Worm (Caenorhabditis elegans): ENCODE measurements around the gene C35C5.8.

C35C5.8 gene

DNA sequence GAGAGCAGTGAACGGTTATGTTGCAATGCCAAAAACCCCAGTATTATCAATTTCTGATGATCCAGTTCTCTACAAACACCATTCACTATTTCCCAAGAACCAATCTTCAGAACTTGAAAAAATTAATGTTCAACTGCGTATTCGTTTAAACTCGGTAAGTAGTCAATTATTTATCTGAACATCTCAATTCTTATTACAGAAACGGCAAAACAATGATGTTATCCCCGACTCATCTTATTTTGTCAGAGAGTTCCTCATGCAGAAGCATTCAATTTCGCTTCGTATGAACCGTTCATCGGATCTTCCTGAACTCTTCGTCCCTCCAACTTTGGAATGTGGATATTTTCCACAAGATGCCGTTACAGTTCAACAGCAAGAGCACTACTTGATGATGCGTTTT, 9.7 kb upstream of the C35C5.8 start:
- TF ChIP-seq unc-62 (GFP tag; optimal IDR thresholded peaks at IDR 0.05), result no peak

DNA sequence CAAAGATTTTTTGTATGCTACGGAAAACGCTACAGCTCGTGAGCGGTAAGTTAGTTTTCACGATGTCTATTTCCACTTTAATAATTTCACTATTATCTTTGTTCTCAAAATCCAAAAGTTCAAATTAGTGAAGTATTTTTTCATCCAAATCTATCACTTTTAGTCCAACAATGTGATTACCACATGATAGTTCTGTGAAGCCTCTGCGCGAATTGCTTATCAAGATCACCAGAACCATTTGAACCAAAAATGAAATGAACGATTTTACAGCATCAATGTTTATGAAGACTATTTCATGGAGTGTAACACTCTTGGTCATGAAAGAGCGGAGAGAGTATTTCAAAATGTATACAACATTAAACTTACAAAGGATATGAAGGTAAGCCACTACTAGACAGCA, 1.1 kb downstream of the C35C5.8 start:
- TF ChIP-seq unc-62 (GFP tag; optimal IDR thresholded peaks at IDR 0.05), result no peak

- TF ChIP-seq unc-62 (GFP tag; optimal IDR thresholded peaks at IDR 0.05), result no peak
Measured at ce11 chrX:11536408-11536807, 3.0 kb downstream of the C35C5.8 start, which contains the start of gene C35C5.9. Gene C35C5.9 (plus strand): TSS chrX:11536568.

DNA sequence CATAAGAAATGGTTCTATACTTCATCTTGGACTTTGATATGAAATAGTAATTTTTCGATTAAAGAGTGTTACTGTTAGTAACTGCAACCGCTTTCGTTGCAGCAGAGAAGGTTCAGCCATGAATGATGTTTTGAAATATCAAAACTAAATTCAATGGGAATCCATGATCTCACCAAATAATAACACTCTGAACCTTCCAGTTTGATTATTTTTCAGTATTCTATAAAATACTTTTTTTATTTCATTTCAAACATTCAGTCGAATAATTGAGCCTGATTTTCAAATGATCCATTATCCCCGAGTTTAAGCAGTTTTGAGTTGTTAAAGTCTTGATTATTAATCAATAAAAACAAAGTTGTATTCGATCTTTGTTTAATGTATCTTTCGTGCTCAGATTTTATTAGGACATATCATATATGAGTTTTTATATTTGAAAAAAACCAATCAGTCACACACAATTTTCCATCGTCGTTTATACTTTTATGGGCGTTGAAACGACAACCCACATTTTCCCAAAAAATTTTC, 3.9 kb downstream of the C35C5.8 start, which contains the start of gene gcp-2.2:
TSS of gene gcp-2.2 (plus strand) at position 475 of the 525 bp plus-strand sequence.
- TF ChIP-seq unc-62 (GFP tag; optimal IDR thresholded peaks at IDR 0.05), result no peak

- no peak for TF ChIP-seq unc-62 (GFP tag; optimal IDR thresholded peaks at IDR 0.05)
Measured at ce11 chrX:11541690-11542089, 8.3 kb downstream of the C35C5.8 start.

DNA sequence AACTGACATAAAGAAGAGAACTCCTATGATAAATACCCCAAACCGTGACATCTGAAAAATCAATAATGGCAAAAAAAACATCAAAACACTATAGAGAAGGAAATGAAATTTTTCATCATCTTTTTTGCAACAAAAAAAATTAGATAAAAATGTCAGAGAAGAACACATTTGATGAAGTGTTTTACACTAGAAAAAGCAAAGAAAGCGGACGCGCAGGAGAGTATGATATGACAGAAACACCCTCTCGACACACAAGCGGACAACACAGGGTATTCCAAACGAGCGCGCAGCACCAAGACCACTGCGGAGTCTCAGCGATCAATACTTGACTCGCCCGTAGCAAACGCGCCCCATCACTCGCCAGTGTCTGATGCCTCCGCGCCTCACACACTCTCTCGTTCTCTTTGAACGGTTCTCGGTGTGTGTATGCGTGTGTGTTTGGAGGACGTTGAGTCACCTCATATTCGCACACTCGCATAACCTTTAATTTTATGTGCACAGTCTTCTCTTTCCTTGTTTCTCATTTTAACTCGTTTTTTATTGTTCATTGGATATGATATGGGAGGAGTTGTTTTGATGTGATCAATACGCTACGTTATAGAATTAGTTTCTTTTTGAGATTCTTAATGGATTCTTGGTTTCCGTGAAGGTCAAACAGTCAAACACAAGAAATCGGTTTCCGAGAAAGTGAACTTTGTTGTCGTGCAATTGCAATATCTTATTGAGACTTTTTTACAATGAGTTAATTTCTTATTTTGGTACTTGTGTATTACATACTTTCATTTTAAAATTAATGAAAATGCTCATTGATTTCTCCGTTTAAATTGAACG, 13.3 kb downstream of the C35C5.8 start, which contains the start of gene selt-1.1:
TSS of gene selt-1.1 (minus strand) at position 51 of the 831 bp plus-strand sequence.
- no peak for TF ChIP-seq unc-62 (GFP tag; optimal IDR thresholded peaks at IDR 0.05)

ce11 chrX:11547442-11548023, 14.1 kb downstream of the C35C5.8 start:
- TF ChIP-seq unc-62 (GFP tag; optimal IDR thresholded peaks at IDR 0.05), result no peak

ce11 chrX:11548308-11548707, 14.9 kb downstream of the C35C5.8 start, which contains the start of gene mig-2:
Gene mig-2 (plus strand): TSS chrX:11548608.
- no peak for TF ChIP-seq unc-62 (GFP tag; optimal IDR thresholded peaks at IDR 0.05)

DNA sequence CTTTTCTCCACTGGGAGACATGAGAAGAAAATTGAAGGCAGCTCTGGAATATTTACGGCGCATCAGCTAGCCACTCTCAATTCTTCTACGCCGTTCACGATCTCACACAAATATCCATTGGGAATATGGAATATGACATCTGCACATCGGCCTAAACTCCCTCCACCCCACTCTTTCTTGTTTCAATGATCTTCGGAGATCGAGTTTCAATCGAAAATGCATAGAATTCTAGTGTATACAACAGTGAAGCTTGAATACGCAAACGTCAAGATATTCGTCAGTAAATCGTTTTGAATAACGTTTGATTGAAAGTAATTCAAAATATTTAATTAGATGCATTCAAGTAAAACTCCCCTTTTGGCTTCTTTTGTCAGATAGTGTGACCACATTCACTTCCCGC, 18.4 kb downstream of the C35C5.8 start:
- no peak for TF ChIP-seq unc-62 (GFP tag; optimal IDR thresholded peaks at IDR 0.05)

DNA sequence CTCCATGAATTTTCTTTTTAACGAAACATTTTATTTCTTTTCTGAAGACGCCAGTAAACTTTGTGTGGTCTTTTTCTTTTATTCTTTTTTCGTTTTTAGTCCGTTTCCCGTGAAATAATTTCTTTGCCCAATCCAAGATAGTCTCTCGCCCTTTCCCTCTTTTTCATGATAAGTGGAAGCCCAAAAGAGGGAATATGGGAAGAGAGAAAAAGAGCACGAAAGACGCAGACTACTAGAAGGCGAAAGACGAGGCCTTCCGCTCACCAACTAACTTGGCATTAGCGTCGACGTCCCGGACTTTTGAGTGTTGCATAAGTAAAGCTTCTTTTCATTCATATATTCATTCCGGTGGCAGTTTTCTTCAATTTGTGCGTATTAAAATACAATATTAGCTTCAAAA, 19.5 kb downstream of the C35C5.8 start:
- no peak for TF ChIP-seq unc-62 (GFP tag; optimal IDR thresholded peaks at IDR 0.05)

- no peak for TF ChIP-seq unc-62 (GFP tag; optimal IDR thresholded peaks at IDR 0.05)
Measured at ce11 chrX:11554522-11554921, 21.1 kb downstream of the C35C5.8 start.

DNA sequence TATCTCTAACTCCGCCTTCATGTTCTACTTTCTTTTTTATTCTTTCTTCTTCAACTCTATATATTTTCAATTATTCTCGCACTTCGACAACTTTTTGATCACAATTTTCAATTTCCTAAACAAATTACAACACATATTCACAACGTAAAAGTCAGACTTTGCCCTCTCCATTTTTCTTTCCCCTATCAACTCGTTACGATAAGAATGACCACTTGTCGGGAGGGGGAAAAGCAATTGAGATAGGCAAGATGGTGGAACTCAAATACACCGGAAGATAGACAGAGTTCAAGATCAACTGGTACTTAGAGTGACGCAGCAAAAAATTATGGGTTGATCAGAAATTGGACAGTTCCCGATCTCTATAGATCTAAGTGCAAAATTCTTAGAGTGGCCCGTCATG, 21.7 kb downstream of the C35C5.8 start:
- TF ChIP-seq unc-62 (GFP tag; optimal IDR thresholded peaks at IDR 0.05), result no peak

ce11 chrX:11555527-11556137, 22.2 kb downstream of the C35C5.8 start:
- TF ChIP-seq unc-62 (GFP tag; optimal IDR thresholded peaks at IDR 0.05), result no peak

DNA sequence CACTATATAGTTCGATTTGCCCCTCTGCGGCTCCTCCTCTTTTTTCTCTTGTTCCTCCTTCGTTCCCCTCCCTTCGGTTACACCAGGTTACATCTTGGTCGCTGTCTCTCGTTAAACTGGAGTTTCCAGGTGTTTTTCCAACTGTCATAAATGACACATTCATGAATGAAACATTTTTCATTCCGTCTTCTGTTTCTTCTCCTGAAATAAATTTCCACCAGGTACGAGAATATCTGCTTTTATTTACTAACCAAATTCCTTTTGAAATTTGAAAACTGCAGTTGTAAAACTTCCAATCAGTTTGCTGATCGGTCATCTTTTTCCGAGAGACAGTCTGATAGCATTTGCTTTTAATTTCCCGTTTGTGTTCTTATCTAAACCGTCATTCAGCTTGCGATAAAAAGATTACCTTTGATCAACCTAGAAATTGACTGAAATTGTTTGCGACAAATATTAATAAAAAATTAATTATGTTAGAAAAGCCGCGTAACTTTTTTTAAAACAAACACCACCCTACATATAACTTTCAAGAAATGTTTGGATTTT, 22.9 kb downstream of the C35C5.8 start, which contains the start of gene C35C5.10:
TSS of gene C35C5.10 (plus strand) at position 51 of the 546 bp plus-strand sequence.
- no peak for TF ChIP-seq unc-62 (GFP tag; optimal IDR thresholded peaks at IDR 0.05)

DNA sequence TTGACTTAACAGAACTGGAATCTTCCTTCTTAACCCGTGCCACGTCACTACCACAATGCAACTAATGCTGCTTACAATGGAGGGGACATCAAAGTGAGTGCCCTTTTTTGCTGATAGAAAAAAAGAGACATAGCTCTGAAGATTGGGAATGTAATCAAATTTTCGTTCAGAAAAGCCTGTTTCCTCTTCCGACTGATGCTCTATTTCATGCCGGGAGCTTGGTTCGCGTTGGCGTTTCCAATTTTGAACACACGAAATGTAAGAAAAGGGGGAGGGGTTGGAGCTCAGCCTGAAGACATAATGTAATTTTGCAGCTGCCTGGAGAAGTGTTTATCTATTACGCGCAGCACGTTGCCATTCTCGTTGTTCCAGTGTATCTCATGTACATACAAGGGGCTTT, 24.8 kb downstream of the C35C5.8 start:
- TF ChIP-seq unc-62 (GFP tag; optimal IDR thresholded peaks at IDR 0.05), result no peak

ce11 chrX:11560076-11560475, 26.7 kb downstream of the C35C5.8 start:
- no peak for TF ChIP-seq unc-62 (GFP tag; optimal IDR thresholded peaks at IDR 0.05)

All from whole organism, dauer.